Worm (Caenorhabditis elegans) whole organism, L3 larva: ENCODE data around the gene srr-10.

Source experiments
- R02D3.7 ChIP-seq: fragments of 150-350 bp; optimal IDR thresholded peaks from 2 replicates; lab custom pipeline; 2014; ENCODE audit warnings: missing biosample characterization, missing genetic modification characterization
- ZK546.5 ChIP-seq: sonication (generic microtip); optimal IDR thresholded peaks from 2 replicates; lab custom pipeline; 2017; ENCODE audit warnings: missing biosample characterization, missing genetic modification characterization
- aly-2 ChIP-seq: fragments of 150-350 bp; optimal IDR thresholded peaks from 2 replicates; lab custom pipeline; 2014; ENCODE audit warnings: missing biosample characterization, missing genetic modification characterization
- ama-1 ChIP-seq: fragments of 150-350 bp; optimal IDR thresholded peaks from 2 replicates; lab custom pipeline; 2018
- ceh-16 ChIP-seq: sonication (generic microtip); optimal IDR thresholded peaks from 2 replicates; lab custom pipeline; 2017; ENCODE audit warnings: missing biosample characterization, missing genetic modification characterization
- ceh-28 ChIP-seq: fragments of 150-350 bp; optimal IDR thresholded peaks from 2 replicates; lab custom pipeline; 2014; ENCODE audit warnings: missing biosample characterization, missing genetic modification reagents, missing genetic modification characterization
- ceh-82 ChIP-seq: fragments of 150-350 bp; optimal IDR thresholded peaks from 2 replicates; lab custom pipeline; 2014; ENCODE audit warnings: missing biosample characterization, missing genetic modification characterization
- ceh-9 ChIP-seq: sonication (generic microtip); optimal IDR thresholded peaks from 2 replicates; lab custom pipeline; 2018; ENCODE audit warnings: missing biosample characterization, missing genetic modification characterization
- egl-27 ChIP-seq: sonication (generic microtip); optimal IDR thresholded peaks from 4 replicates; lab custom pipeline; 2017; ENCODE audit warnings: missing biosample characterization, missing genetic modification reagents, missing genetic modification characterization
- egl-5 ChIP-seq: fragments of 150-350 bp; optimal IDR thresholded peaks from 2 replicates; lab custom pipeline; 2017; ENCODE audit warnings: missing biosample characterization, missing genetic modification reagents, missing genetic modification characterization, inconsistent platforms
- elt-1 ChIP-seq: fragments of 150-350 bp; optimal IDR thresholded peaks from 2 replicates; lab custom pipeline; 2014; ENCODE audit warnings: missing biosample characterization, missing genetic modification characterization
- elt-2 ChIP-seq: sonication (generic microtip); optimal IDR thresholded peaks from 2 replicates; lab custom pipeline; 2016; ENCODE audit warnings: missing genetic modification reagents, mild to moderate bottlenecking, missing genetic modification characterization, missing compliant biosample characterization
- eor-1 ChIP-seq, 2 experiments: fragments of 150-350 bp; optimal IDR thresholded peaks; 2 replicates each; lab custom pipeline; 2014 to 2018; ENCODE audit warnings: missing biosample characterization in 2 of 2, missing genetic modification characterization in 2 of 2
- fkh-10 ChIP-seq: sonication (generic microtip); optimal IDR thresholded peaks from 2 replicates; lab custom pipeline; 2017; ENCODE audit warnings: missing biosample characterization, missing genetic modification reagents, missing genetic modification characterization
- fkh-2 ChIP-seq: fragments of 150-350 bp; optimal IDR thresholded peaks from 2 replicates; lab custom pipeline; 2014; ENCODE audit warnings: missing biosample characterization, missing genetic modification reagents, missing genetic modification characterization
- fos-1 ChIP-seq: fragments of 150-350 bp; optimal IDR thresholded peaks from 2 replicates; lab custom pipeline; 2014; ENCODE audit warnings: missing biosample characterization, missing genetic modification characterization
- hmg-11 ChIP-seq: sonication (generic microtip); optimal IDR thresholded peaks from 2 replicates; lab custom pipeline; 2016; ENCODE audit warnings: missing genetic modification characterization, missing compliant biosample characterization
- jun-1 ChIP-seq: fragments of 150-350 bp; optimal IDR thresholded peaks from 2 replicates; lab custom pipeline; 2014; ENCODE audit warnings: missing biosample characterization, missing genetic modification reagents, missing genetic modification characterization
- lin-15B ChIP-seq: fragments of 150-350 bp; optimal IDR thresholded peaks from 2 replicates; lab custom pipeline; 2014; ENCODE audit warnings: missing biosample characterization, missing genetic modification characterization
- lin-39 ChIP-seq: fragments of 150-350 bp; optimal IDR thresholded peaks from 2 replicates; lab custom pipeline; 2018; ENCODE audit warnings: missing biosample characterization, missing genetic modification reagents, missing genetic modification characterization
- lsy-12 ChIP-seq: sonication (generic microtip); optimal IDR thresholded peaks from 2 replicates; lab custom pipeline; 2016; ENCODE audit warnings: mild to moderate bottlenecking, missing genetic modification characterization, missing compliant biosample characterization
- mdl-1 ChIP-seq: fragments of 150-350 bp; optimal IDR thresholded peaks from 2 replicates; lab custom pipeline; 2014; ENCODE audit warnings: missing biosample characterization, missing genetic modification characterization
- mml-1 ChIP-seq: fragments of 150-350 bp; sonication (generic microtip); optimal IDR thresholded peaks from 3 replicates; lab custom pipeline; 2014; ENCODE audit warnings: missing biosample characterization, missing genetic modification characterization
- nfya-1 ChIP-seq: sonication (generic microtip); optimal IDR thresholded peaks from 2 replicates; lab custom pipeline; 2017; ENCODE audit warnings: missing genetic modification characterization, mild to moderate bottlenecking, missing compliant biosample characterization, antibody characterized with exemption, moderate library complexity; ENCODE audit not compliant: insufficient read depth
- nhr-11 ChIP-seq: fragments of 150-350 bp; optimal IDR thresholded peaks from 2 replicates; lab custom pipeline; 2014; ENCODE audit warnings: missing biosample characterization, missing genetic modification characterization
- nhr-12 ChIP-seq: fragments of 150-350 bp; optimal IDR thresholded peaks from 2 replicates; lab custom pipeline; 2014; ENCODE audit warnings: missing biosample characterization, missing genetic modification characterization
- nhr-23 ChIP-seq: fragments of 150-350 bp; optimal IDR thresholded peaks from 2 replicates; lab custom pipeline; 2014; ENCODE audit warnings: missing biosample characterization, missing genetic modification reagents, missing genetic modification characterization
- nhr-237 ChIP-seq: fragments of 150-350 bp; optimal IDR thresholded peaks from 2 replicates; lab custom pipeline; 2014; ENCODE audit warnings: missing biosample characterization, missing genetic modification characterization
- nhr-25 ChIP-seq: sonication (generic microtip); optimal IDR thresholded peaks from 2 replicates; lab custom pipeline; 2017; ENCODE audit warnings: missing biosample characterization, missing genetic modification characterization
- nhr-43 ChIP-seq: sonication (generic microtip); optimal IDR thresholded peaks from 2 replicates; lab custom pipeline; 2016; ENCODE audit warnings: mild to moderate bottlenecking, missing genetic modification characterization, missing compliant biosample characterization; ENCODE audit not compliant: poor library complexity, severe bottlenecking
- nhr-67 ChIP-seq: fragments of 150-350 bp; optimal IDR thresholded peaks from 2 replicates; lab custom pipeline; 2014; ENCODE audit warnings: missing biosample characterization, missing genetic modification characterization
- nhr-77 ChIP-seq: fragments of 150-350 bp; optimal IDR thresholded peaks from 2 replicates; lab custom pipeline; 2014; ENCODE audit warnings: missing biosample characterization, missing genetic modification characterization
- pha-4 ChIP-seq: fragments of 150-350 bp; optimal IDR thresholded peaks from 2 replicates; lab custom pipeline; 2014; ENCODE audit warnings: missing biosample characterization, missing genetic modification reagents, missing genetic modification characterization
- pqm-1 ChIP-seq: fragments of 150-350 bp; optimal IDR thresholded peaks from 2 replicates; lab custom pipeline; 2017; ENCODE audit warnings: missing biosample characterization, missing genetic modification characterization, inconsistent platforms
- sea-2 ChIP-seq: fragments of 150-350 bp; sonication (generic microtip); optimal IDR thresholded peaks from 4 replicates; lab custom pipeline; 2014; ENCODE audit warnings: missing biosample characterization, missing genetic modification reagents, missing genetic modification characterization
- skn-1 ChIP-seq: fragments of 150-350 bp; optimal IDR thresholded peaks from 2 replicates; lab custom pipeline; 2014; ENCODE audit warnings: missing biosample characterization, missing genetic modification characterization
- tbx-2 ChIP-seq: sonication (generic microtip); optimal IDR thresholded peaks from 2 replicates; lab custom pipeline; 2016; ENCODE audit warnings: mild to moderate bottlenecking, missing genetic modification characterization, missing compliant biosample characterization
- unc-39 ChIP-seq: sonication (generic microtip); optimal IDR thresholded peaks from 4 replicates; lab custom pipeline; 2017; ENCODE audit warnings: missing biosample characterization, missing genetic modification characterization
- zag-1 ChIP-seq: fragments of 150-350 bp; optimal IDR thresholded peaks from 2 replicates; lab custom pipeline; 2014; ENCODE audit warnings: missing biosample characterization, missing genetic modification characterization
- ztf-4 ChIP-seq: fragments of 150-350 bp; optimal IDR thresholded peaks from 2 replicates; lab custom pipeline; 2014; ENCODE audit warnings: missing biosample characterization, missing genetic modification characterization

srr-10 gene

ce11 chrV:7726927-7727326, 8.5 kb upstream of the srr-10 start:
- TF ChIP-seq nhr-43 (tag; lab: Kevin White, UChicago): no peak
- no peak for TF ChIP-seq ama-1 (lab: Kevin White, UChicago)
- TF ChIP-seq nhr-11 (tag; lab: Kevin White, UChicago): no peak
- no peak for TF ChIP-seq egl-5 (tag; lab: Kevin White, UChicago)
- peak; percentile 18 for TF ChIP-seq nfya-1
- TF ChIP-seq fkh-2: no peak
- no peak for TF ChIP-seq elt-1 (tag; lab: Kevin White, UChicago)

DNA sequence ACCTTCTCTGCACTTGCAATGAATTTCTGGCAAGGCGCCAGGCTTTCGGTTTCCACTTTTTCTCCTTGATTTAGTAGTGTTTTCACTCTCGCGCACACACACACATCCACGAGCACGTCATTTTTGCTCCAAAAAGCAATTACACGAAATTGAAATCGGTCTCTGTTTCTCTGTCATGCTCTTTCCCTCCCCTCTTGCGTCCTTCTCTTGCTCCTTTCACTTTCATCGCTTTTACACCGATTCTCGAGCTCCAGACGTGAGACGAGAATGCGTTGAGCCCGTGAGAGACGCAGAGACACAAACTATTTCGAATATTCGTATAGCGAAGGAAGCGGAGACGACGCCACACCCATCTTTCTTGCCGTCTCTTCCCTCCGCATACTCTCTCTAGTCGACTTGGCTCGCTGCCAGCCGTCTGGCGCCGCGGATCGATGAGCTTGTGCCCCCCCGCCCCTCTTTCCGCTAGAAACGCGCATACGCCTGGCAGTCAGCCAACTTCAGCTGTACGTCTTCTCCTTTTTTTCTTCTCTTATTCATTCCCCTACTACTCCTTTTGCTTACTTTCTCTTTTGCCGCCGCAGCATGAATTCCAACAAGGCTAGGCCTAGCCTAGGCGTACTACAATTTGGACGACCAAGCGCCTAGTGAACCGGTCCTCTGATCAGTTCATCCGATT, 7.3 kb upstream of the srr-10 start:
- TF ChIP-seq R02D3.7 (peak; percentile 5), nhr-77 (tag; lab: Kevin White, UChicago) (no peak), egl-5 (tag; lab: Kevin White, UChicago) (peak; percentile 41), eor-1 (tag; optimal IDR thresholded peaks at IDR 0.05; lab: Kevin White, UChicago) (no peak), fkh-10 (GFP tag; lab: Kevin White, UChicago) (peak; percentile 72), unc-39 (tag; lab: Kevin White, UChicago) (no peak), nhr-23 (peak; percentile 53), pha-4 (peak; percentile 26), nfya-1 (peak; percentile 89), hmg-11 (peak; percentile 80), nhr-12 (tag; lab: Kevin White, UChicago) (no peak), ceh-28 (peak; percentile 76), pqm-1 (tag; lab: Kevin White, UChicago) (peak; percentile 18), nhr-25 (tag; lab: Kevin White, UChicago) (peak; percentile 69), elt-2 (peak; percentile 57), mdl-1 (tag; lab: Kevin White, UChicago) (peak; percentile 38), egl-27 (no peak), jun-1 (tag; lab: Kevin White, UChicago) (peak; percentile 67), lsy-12 (tag; lab: Kevin White, UChicago) (peak; percentile 50), fos-1 (tag; lab: Kevin White, UChicago) (no peak), ceh-9 (tag; lab: Kevin White, UChicago) (no peak), tbx-2 (tag; lab: Kevin White, UChicago) (peak; percentile 91), lin-15B (tag; lab: Kevin White, UChicago) (peak; percentile 56), aly-2 (tag; lab: Kevin White, UChicago) (no peak), skn-1 (tag; lab: Kevin White, UChicago) (peak; percentile 20), zag-1 (tag; lab: Kevin White, UChicago) (peak; percentile 39), ceh-82 (tag; lab: Kevin White, UChicago) (peak; percentile 55), nhr-11 (tag; lab: Kevin White, UChicago) (peak; percentile 46), nhr-67 (tag; lab: Kevin White, UChicago) (no peak), sea-2 (peak; percentile 16), ZK546.5 (tag; lab: Kevin White, UChicago) (no peak), lin-39 (peak; percentile 72)

ce11 chrV:7728679-7729027, 6.8 kb upstream of the srr-10 start, which contains the start of gene Y97E10C.1:
Gene Y97E10C.1, plus strand, starts transcription at chrV:7728879.
- no peak for TF ChIP-seq eor-1 (tag; optimal IDR thresholded peaks at IDR 0.05; lab: Kevin White, UChicago)
- TF ChIP-seq fkh-10 (GFP tag; lab: Kevin White, UChicago): no peak
- TF ChIP-seq nhr-11 (tag; lab: Kevin White, UChicago): no peak
- TF ChIP-seq aly-2 (tag; lab: Kevin White, UChicago): no peak
- TF ChIP-seq elt-2: no peak
- no peak for TF ChIP-seq nhr-67 (tag; lab: Kevin White, UChicago)
- no peak for TF ChIP-seq nhr-12 (tag; lab: Kevin White, UChicago)
- no peak for TF ChIP-seq fos-1 (tag; lab: Kevin White, UChicago)
- TF ChIP-seq ztf-4 (tag; lab: Kevin White, UChicago): no peak
- no peak for TF ChIP-seq hmg-11
- no peak for TF ChIP-seq mml-1
- TF ChIP-seq lin-15B (tag; lab: Kevin White, UChicago): no peak
- TF ChIP-seq nhr-25 (tag; lab: Kevin White, UChicago): no peak
- TF ChIP-seq egl-5 (tag; lab: Kevin White, UChicago): no peak
- no peak for TF ChIP-seq nhr-237 (tag; lab: Kevin White, UChicago)
- no peak for TF ChIP-seq ceh-16 (tag; lab: Kevin White, UChicago)
